Worm (Caenorhabditis elegans): Measurements from ENCODE around the gene Y37E11AL.1.

The Y37E11AL.1 gene

DNA sequence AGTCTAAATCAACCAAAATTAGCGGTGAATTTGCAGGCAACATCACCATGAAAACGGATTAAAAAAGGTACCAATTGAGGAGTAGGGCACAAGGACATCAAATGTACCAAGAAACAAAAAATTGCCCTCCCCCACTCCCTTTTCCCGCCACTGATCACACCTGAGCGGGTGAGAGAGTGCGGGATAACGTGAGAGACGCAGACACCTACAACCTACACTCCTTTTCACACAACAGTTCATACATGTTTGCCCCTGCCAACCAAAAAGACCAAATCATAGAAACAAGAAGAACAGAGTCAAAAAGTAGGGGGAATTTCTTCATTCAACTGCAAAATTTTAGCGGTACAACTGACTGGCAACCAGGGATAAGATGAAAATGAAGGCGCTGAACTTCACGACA is 43.0 kb downstream of the Y37E11AL.1 start:
- TF ChIP-seq madf-2 (tag; optimal IDR thresholded peaks at IDR 0.05) (no peak), K02D7.2 (tag; optimal IDR thresholded peaks at IDR 0.05) (no peak), eyg-1 (tag; optimal IDR thresholded peaks at IDR 0.05) (no peak), ceh-9 (tag; optimal IDR thresholded peaks at IDR 0.05) (no peak), unc-55 (GFP tag; optimal IDR thresholded peaks at IDR 0.05) (no peak), C38D4.7 (GFP tag; optimal IDR thresholded peaks at IDR 0.05) (no peak), tbx-2 (tag; optimal IDR thresholded peaks at IDR 0.05) (no peak), pax-1 (tag; optimal IDR thresholded peaks at IDR 0.05) (no peak)

DNA sequence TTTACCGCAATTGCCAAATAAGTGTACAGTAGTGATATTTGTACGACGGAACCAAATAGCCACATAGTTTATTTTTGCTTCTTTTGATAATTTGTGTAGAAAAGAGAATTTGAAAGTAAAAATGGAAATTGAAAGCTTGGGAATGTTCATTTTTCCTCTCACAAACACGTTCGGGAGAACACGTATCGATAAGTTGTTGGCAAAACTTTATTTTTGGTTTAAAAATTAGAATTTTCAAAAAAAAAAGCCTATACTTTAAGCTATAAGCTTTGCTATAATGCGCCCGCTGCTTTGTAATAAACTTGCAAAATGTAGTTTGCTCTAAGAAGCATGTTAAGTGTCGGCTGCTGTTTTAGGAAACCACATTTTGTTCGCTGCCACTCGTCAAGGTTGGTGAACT is 46.1 kb downstream of the Y37E11AL.1 start, which contains the start of gene Y37E11AR.7:
Y37E11AR.7 (minus strand) TSS at position 101 of the 400 bp plus-strand sequence.
- TF ChIP-seq ceh-34 (tag; optimal IDR thresholded peaks at IDR 0.05) = no peak
- TF ChIP-seq elt-4 (tag; optimal IDR thresholded peaks at IDR 0.05) = no peak
- TF ChIP-seq odd-2 (tag; optimal IDR thresholded peaks at IDR 0.05) = no peak
- no peak for TF ChIP-seq mec-3 (tag; optimal IDR thresholded peaks at IDR 0.05; ENCODE audit: borderline replicate concordance)

DNA sequence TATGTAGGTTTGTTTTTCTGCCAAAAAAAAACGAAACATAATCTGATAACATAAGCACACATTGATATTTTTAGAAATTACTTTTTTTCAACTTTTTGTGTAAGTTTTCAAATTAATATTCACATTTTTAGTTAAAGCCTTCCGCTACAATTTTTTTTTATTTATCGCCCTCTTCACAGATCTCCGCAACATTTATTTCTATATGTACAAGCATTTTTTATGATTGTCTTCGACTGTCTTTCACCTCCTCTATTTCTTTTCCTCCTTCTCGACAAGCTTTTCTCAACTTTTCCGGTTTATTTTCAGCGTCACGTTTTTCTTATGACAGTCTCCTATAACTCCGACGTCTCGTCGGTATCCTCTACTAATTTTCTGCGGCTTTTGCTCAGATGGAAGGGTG is 46.6 kb downstream of the Y37E11AL.1 start, which contains the start of gene best-20:
best-20 (plus strand) TSS at position 301 of the 400 bp plus-strand sequence.
- no peak for TF ChIP-seq lin-11 (tag; optimal IDR thresholded peaks at IDR 0.05)
- TF ChIP-seq ceh-34 (tag; optimal IDR thresholded peaks at IDR 0.05) = no peak
- no peak for TF ChIP-seq unc-86 (tag; optimal IDR thresholded peaks at IDR 0.05)
- no peak for TF ChIP-seq ceh-30 (tag; optimal IDR thresholded peaks at IDR 0.05)
- no peak for TF ChIP-seq ttx-3 (tag; optimal IDR thresholded peaks at IDR 0.05)

DNA sequence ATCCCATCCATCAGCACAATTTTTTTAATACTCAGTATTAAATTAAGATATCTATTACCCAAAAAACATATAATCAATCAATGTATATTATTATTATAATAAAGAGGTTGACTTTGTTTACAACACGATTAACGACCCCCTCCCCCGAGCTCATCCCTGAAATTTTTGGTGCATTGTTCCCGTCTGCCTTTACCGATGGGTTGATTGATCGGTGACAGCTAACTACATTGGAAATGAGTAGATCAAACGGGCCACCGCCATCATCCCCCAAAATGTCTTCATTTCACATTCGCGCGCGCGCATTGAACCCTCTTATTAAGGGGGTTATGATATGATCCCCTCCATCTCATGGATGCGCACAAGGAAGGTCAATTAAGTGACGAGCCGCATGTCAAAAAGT is 50.5 kb downstream of the Y37E11AL.1 start:
- TF ChIP-seq K09A11.1 (tag; optimal IDR thresholded peaks at IDR 0.05; ENCODE audit: insufficient read depth) (no peak), pat-9 (tag; optimal IDR thresholded peaks at IDR 0.05) (no peak), tbx-7 (tag; optimal IDR thresholded peaks at IDR 0.05) (no peak), unc-55 (GFP tag; optimal IDR thresholded peaks at IDR 0.05) (peak; percentile 57)

DNA sequence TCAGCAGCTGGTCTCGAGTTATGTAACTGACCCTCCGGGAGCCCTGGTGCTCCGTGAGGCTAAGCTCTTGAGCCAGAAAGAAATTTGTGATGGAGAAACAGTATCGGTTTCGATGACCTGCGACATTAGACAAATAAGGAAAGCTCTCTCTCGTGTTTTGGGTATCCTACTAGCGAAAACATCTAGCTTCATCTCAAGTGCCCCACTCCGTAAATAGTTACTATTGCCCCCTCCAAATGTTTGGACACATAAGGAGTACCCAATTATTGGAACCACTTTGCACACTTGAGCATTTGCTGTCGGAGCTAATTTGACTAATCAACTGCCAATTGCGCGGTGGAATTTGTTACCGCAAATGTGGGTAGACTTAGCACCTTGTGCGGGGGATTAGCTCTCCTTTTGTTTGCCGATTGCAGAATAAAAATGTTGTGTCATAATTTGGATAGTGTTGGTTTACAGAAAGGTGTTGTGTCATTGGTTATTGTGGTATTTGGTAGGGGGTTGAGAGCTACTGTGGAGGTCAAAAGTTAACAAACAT is 54.8 kb downstream of the Y37E11AL.1 start:
- TF ChIP-seq ceh-22 (tag; optimal IDR thresholded peaks at IDR 0.05) (peak; percentile 60), ref-2 (tag; optimal IDR thresholded peaks at IDR 0.05) (peak; percentile 34), ama-1 (optimal IDR thresholded peaks at IDR 0.05) (peak; percentile 43), gmeb-2 (tag; optimal IDR thresholded peaks at IDR 0.05) (no peak), pha-4 (tag; optimal IDR thresholded peaks at IDR 0.05) (no peak), npax-4 (tag; optimal IDR thresholded peaks at IDR 0.05) (no peak), tbx-2 (tag; optimal IDR thresholded peaks at IDR 0.05) (peak; percentile 69), unc-42 (tag; optimal IDR thresholded peaks at IDR 0.05) (peak; percentile 39)
